Worm (Caenorhabditis elegans) whole organism, midembryonic: Measurements from ENCODE around the gene F54C4.4.
"Not testable (repeated sequence)": the region's sequence is repeated elsewhere in the genome, so short reads cannot be mapped to it uniquely, and the experiment has no call there.

Experiments used
- T22C8.4 ChIP-seq: fragments of 200-800 bp; sonication (Bioruptor generic); IDR thresholded peaks from 2 replicates; pipeline ENCODE4 v1.3.6; 2022; ENCODE audit warnings: missing genetic modification characterization, missing compliant biosample characterization
- cog-1 ChIP-seq: sonication (generic microtip); optimal IDR thresholded peaks from 2 replicates; lab custom pipeline; 2016; ENCODE audit warnings: missing genetic modification characterization, missing compliant biosample characterization
- flt-1 ChIP-seq: fragments of 200-800 bp; sonication (Bioruptor generic); IDR thresholded peaks from 2 replicates; pipeline ENCODE4 v1.3.6; 2022; ENCODE audit warnings: missing genetic modification characterization, missing compliant biosample characterization
- klf-2 ChIP-seq: fragments of 200-800 bp; sonication (Bioruptor generic); conservative IDR thresholded peaks from 2 replicates; pipeline ENCODE4 v1.3.6; 2022; ENCODE audit warnings: missing genetic modification reagents, missing genetic modification characterization, missing compliant biosample characterization
- med-1 ChIP-seq: sonication (generic microtip); optimal IDR thresholded peaks from 2 replicates; lab custom pipeline; 2017; ENCODE audit warnings: missing genetic modification characterization, mild to moderate bottlenecking, missing compliant biosample characterization, antibody characterized with exemption, missing genetic modification reagents; ENCODE audit not compliant: insufficient read depth
- ref-1 ChIP-seq: fragments of 200-800 bp; sonication (Bioruptor generic); conservative IDR thresholded peaks from 2 replicates; pipeline ENCODE4 v1.3.6; 2022; ENCODE audit warnings: missing genetic modification reagents, missing genetic modification characterization, missing compliant biosample characterization
- tab-1 ChIP-seq: fragments of 200-800 bp; sonication (Bioruptor generic); IDR thresholded peaks from 2 replicates; pipeline ENCODE4 v1.3.6; 2022; ENCODE audit warnings: missing genetic modification characterization, missing compliant biosample characterization
- ztf-23 ChIP-seq: fragments of 200-800 bp; sonication (Bioruptor generic); IDR thresholded peaks from 2 replicates; pipeline ENCODE4 v1.3.6; 2022; ENCODE audit warnings: missing genetic modification reagents, missing genetic modification characterization, missing compliant biosample characterization
- ztf-29 ChIP-seq: fragments of 200-800 bp; sonication (Bioruptor generic); IDR thresholded peaks from 2 replicates; pipeline ENCODE4 v1.3.6; 2022; ENCODE audit warnings: missing genetic modification reagents, missing genetic modification characterization, missing compliant biosample characterization

Gene F54C4.4

ce11 chrIII:114603-115002, 27.4 kb upstream of the F54C4.4 start, which contains the start of gene C29F9.6:
C29F9.6 (plus strand) TSS chrIII:114903.
- TF ChIP-seq flt-1 (GFP tag; lab: Robert Waterston, UW): no peak

- not testable (repeated sequence) for TF ChIP-seq ztf-29; flt-1 (GFP tag; lab: Robert Waterston, UW); tab-1 (GFP tag; lab: Robert Waterston, UW)
Measured at ce11 chrIII:98822-99221, 11.6 kb upstream of the F54C4.4 start, which contains the start of gene C29F9.9. C29F9.9 (minus strand) TSS chrIII:98922.

DNA sequence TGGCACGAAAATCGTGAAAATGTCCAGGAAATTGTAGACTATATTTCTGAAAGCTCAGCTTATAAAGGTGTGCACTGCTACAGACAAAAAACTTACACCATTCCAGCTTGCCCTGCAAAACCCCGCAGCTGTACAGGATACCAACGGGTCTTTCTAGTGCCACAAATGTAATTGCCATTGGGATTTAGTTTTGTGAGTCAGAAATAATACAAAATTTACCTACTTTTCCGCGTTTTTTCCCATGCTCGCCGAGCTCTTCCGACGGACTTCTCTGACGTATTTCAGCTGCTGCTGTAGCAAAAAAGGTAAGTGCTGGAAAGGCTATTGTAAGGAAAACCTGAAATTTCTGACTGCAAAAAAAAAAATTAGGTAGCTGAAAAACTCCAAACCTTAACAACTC, 9.8 kb upstream of the F54C4.4 start, which contains the start of gene C29F9.8:
Gene C29F9.8 (minus strand): TSS at position 101 of the 400 bp plus-strand sequence.
- TF ChIP-seq T22C8.4 (GFP tag; lab: Robert Waterston, UW); ztf-29; flt-1 (GFP tag; lab: Robert Waterston, UW): not testable (repeated sequence)

- TF ChIP-seq ref-1 (GFP tag; lab: Robert Waterston, UW) (no peak), med-1 (GFP tag; lab: Kevin White, UChicago) (no peak)
Measured at ce11 chrIII:96196-96595, 9.0 kb upstream of the F54C4.4 start.

DNA sequence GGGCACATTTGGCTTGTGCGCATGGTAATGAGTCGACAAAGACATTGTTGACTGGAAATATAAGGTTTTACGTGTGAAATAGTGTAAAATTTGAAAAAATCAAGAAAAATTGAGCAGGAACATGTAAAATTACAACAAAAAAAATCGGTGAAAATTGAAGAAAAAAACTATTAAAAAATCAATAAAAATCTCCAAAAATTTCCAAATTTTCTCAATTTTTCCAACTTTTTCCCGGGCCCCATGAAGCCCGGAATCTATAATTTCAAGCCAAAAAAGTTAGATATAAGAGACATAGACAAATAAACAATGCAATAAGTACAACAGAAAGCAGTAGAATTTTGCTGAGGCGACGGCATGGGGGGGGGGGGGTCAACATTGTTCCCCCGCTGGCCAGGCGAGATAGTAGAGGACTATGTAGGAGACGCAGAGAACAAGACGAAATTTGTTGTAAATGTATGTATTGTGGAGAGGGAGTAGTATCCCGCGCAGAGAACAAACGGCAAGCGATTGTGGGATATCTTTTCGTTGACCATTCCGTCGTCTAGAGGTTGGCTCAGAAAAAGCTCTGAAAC, 7.7 kb upstream of the F54C4.4 start, which contains the start of gene pat-4:
Gene pat-4 (minus strand): TSS at position 51 of the 572 bp plus-strand sequence.
- TF ChIP-seq ztf-23 (GFP tag; lab: Robert Waterston, UW): no peak

- no peak for TF ChIP-seq T22C8.4 (GFP tag; lab: Robert Waterston, UW)
- no peak for TF ChIP-seq tab-1 (GFP tag; lab: Robert Waterston, UW)
- no peak for TF ChIP-seq flt-1 (GFP tag; lab: Robert Waterston, UW)
- TF ChIP-seq ztf-29: no peak
- no peak for TF ChIP-seq ztf-23 (GFP tag; lab: Robert Waterston, UW)
- TF ChIP-seq cog-1 (tag; lab: Kevin White, UChicago): no peak
- no peak for TF ChIP-seq klf-2 (GFP tag; lab: Robert Waterston, UW)
- no peak for TF ChIP-seq ref-1 (GFP tag; lab: Robert Waterston, UW)
- TF ChIP-seq med-1 (GFP tag; lab: Kevin White, UChicago): no peak
Measured at ce11 chrIII:92247-92646, 5.1 kb upstream of the F54C4.4 start.

ce11 chrIII:89155-89554, 2.0 kb upstream of the F54C4.4 start:
- TF ChIP-seq med-1 (GFP tag; lab: Kevin White, UChicago) (no peak), klf-2 (GFP tag; lab: Robert Waterston, UW) (no peak), tab-1 (GFP tag; lab: Robert Waterston, UW) (peak; percentile 69; the same call in 1 of the 2 replicates), flt-1 (GFP tag; lab: Robert Waterston, UW) (peak; percentile 81), ref-1 (GFP tag; lab: Robert Waterston, UW) (peak; percentile 44; the same call in 1 of the 2 replicates), ztf-23 (GFP tag; lab: Robert Waterston, UW) (0 out of 2 replicates have a peak, but pooled peaks have one; percentile 35), cog-1 (tag; lab: Kevin White, UChicago) (no peak), T22C8.4 (GFP tag; lab: Robert Waterston, UW) (0 out of 2 replicates have a peak, but pooled peaks have one; percentile 28), ztf-29 (0 out of 2 replicates have a peak, but pooled peaks have one; percentile 26)

ce11 chrIII:86316-86715, 865 bp downstream of the F54C4.4 start, which contains the start of gene attf-3:
attf-3 (minus strand) TSS chrIII:86384.
- TF ChIP-seq cog-1 (tag; lab: Kevin White, UChicago) (peak; percentile 61), klf-2 (GFP tag; lab: Robert Waterston, UW) (no peak)

ce11 chrIII:84372-84771, 2.8 kb downstream of the F54C4.4 start:
- no peak for TF ChIP-seq ztf-29
- no peak for TF ChIP-seq T22C8.4 (GFP tag; lab: Robert Waterston, UW)
- no peak for TF ChIP-seq tab-1 (GFP tag; lab: Robert Waterston, UW)
- no peak for TF ChIP-seq med-1 (GFP tag; lab: Kevin White, UChicago)
- no peak for TF ChIP-seq ztf-23 (GFP tag; lab: Robert Waterston, UW)
- no peak for TF ChIP-seq ref-1 (GFP tag; lab: Robert Waterston, UW)
- TF ChIP-seq cog-1 (tag; lab: Kevin White, UChicago): no peak
- TF ChIP-seq klf-2 (GFP tag; lab: Robert Waterston, UW): no peak

- no peak for TF ChIP-seq ztf-29
Measured at ce11 chrIII:72078-72477, 15.1 kb downstream of the F54C4.4 start.

- TF ChIP-seq tab-1 (GFP tag; lab: Robert Waterston, UW): no peak
- TF ChIP-seq ref-1 (GFP tag; lab: Robert Waterston, UW): no peak
- TF ChIP-seq klf-2 (GFP tag; lab: Robert Waterston, UW): no peak
- no peak for TF ChIP-seq med-1 (GFP tag; lab: Kevin White, UChicago)
- no peak for TF ChIP-seq cog-1 (tag; lab: Kevin White, UChicago)
- no peak for TF ChIP-seq ztf-29
- TF ChIP-seq flt-1 (GFP tag; lab: Robert Waterston, UW): no peak
- no peak for TF ChIP-seq T22C8.4 (GFP tag; lab: Robert Waterston, UW)
- TF ChIP-seq ztf-23 (GFP tag; lab: Robert Waterston, UW): no peak
Measured at ce11 chrIII:69652-70051, 17.5 kb downstream of the F54C4.4 start, which contains the start of gene spt-4. spt-4 (minus strand) TSS chrIII:69752.
